Worm (Caenorhabditis elegans): Measurements from ENCODE around the gene F22B5.6.

- TF ChIP-seq lin-39 (tag; optimal IDR thresholded peaks at IDR 0.05) (no peak), R02D3.7 (tag; optimal IDR thresholded peaks at IDR 0.05) (no peak), unc-62 (GFP tag; optimal IDR thresholded peaks at IDR 0.05) (no peak), nhr-23 (tag; optimal IDR thresholded peaks at IDR 0.05) (no peak), ztf-11 (tag; optimal IDR thresholded peaks at IDR 0.05) (no peak), zag-1 (tag; optimal IDR thresholded peaks at IDR 0.05) (no peak), ceh-16 (tag; optimal IDR thresholded peaks at IDR 0.05) (no peak), pha-4 (tag; optimal IDR thresholded peaks at IDR 0.05) (no peak), nhr-11 (tag; optimal IDR thresholded peaks at IDR 0.05) (no peak), nhr-28 (tag; optimal IDR thresholded peaks at IDR 0.05) (no peak)
These were observed 40.4 kb downstream of the F22B5.6 start for ce11 chrII:8415462-8416037.
